Worm (Caenorhabditis elegans): ENCODE data around the gene ttll-5.

Gene ttll-5

ce11 chrV:11521448-11521847 is 12.6 kb downstream of the ttll-5 start, which contains the start of gene pafo-1 (continued):
- TF ChIP-seq ceh-32 (tag; optimal IDR thresholded peaks at IDR 0.05; ENCODE audit: poor library complexity) = peak; percentile 37
- no peak for TF ChIP-seq F26F4.8 (GFP tag; conservative IDR thresholded peaks at IDR 0.05)
- no peak for TF ChIP-seq ceh-62 (tag; optimal IDR thresholded peaks at IDR 0.05)
- TF ChIP-seq spr-3 (GFP tag; optimal IDR thresholded peaks at IDR 0.05) = peak; percentile 39
- TF ChIP-seq spr-1 (tag; optimal IDR thresholded peaks at IDR 0.05) = peak; percentile 67
- no peak for TF ChIP-seq snpc-1.2 (GFP tag; IDR thresholded peaks at IDR 0.05)
- no peak for TF ChIP-seq pqm-1 (tag; optimal IDR thresholded peaks at IDR 0.05)
- peak; percentile 46; the same call in 1 of the 2 replicates for TF ChIP-seq madf-9 (GFP tag; conservative IDR thresholded peaks at IDR 0.05)
- TF ChIP-seq gei-8 (GFP tag; optimal IDR thresholded peaks at IDR 0.05) = no peak
- TF ChIP-seq nhr-28 (tag; optimal IDR thresholded peaks at IDR 0.05) = peak; percentile 79
- peak; percentile 84 for TF ChIP-seq nhr-42 (GFP tag; IDR thresholded peaks at IDR 0.05)
- no peak for TF ChIP-seq zfp-2 (tag; optimal IDR thresholded peaks at IDR 0.05)
- no peak for TF ChIP-seq R02D3.7 (tag; optimal IDR thresholded peaks at IDR 0.05)
- TF ChIP-seq lim-7 (GFP tag; IDR thresholded peaks at IDR 0.05) = 0 out of 2 replicates have a peak, but pooled peaks have one; percentile 9
- no peak for TF ChIP-seq daf-8 (GFP tag; IDR thresholded peaks at IDR 0.05)
- no peak for TF ChIP-seq ceh-28 (tag; optimal IDR thresholded peaks at IDR 0.05)
- TF ChIP-seq nhr-41 (GFP tag; IDR thresholded peaks at IDR 0.05) = no peak
- no peak for TF ChIP-seq madf-5 (GFP tag; IDR thresholded peaks at IDR 0.05)
- no peak for TF ChIP-seq ceh-44 (GFP tag; IDR thresholded peaks at IDR 0.05)
- peak; percentile 66; the same call in 1 of the 2 replicates for TF ChIP-seq daf-19 (GFP tag; conservative IDR thresholded peaks at IDR 0.05)
- peak; percentile 86 for TF ChIP-seq duxl-1 (tag; optimal IDR thresholded peaks at IDR 0.05; ENCODE audit: poor library complexity)
- peak; percentile 47 for TF ChIP-seq mxl-3 (GFP tag; optimal IDR thresholded peaks at IDR 0.05)
- TF ChIP-seq lin-39 (tag; optimal IDR thresholded peaks at IDR 0.05) = no peak
- no peak for TF ChIP-seq Y5F2A.4 (GFP tag; optimal IDR thresholded peaks at IDR 0.05)

- TF ChIP-seq sdz-12 (GFP tag; optimal IDR thresholded peaks at IDR 0.05) = no peak
- 0 out of 2 replicates have a peak, but pooled peaks have one; percentile 32 for TF ChIP-seq hmg-1.1 (GFP tag; IDR thresholded peaks at IDR 0.05)
- no peak for TF ChIP-seq lin-15B (tag; optimal IDR thresholded peaks at IDR 0.05)
- TF ChIP-seq egl-43 (GFP tag; IDR thresholded peaks at IDR 0.05) = 0 out of 2 replicates have a peak, but pooled peaks have one; percentile 39
- no peak for TF ChIP-seq attf-4 (tag; optimal IDR thresholded peaks at IDR 0.05)
- TF ChIP-seq zfp-2 (tag; optimal IDR thresholded peaks at IDR 0.05) = no peak
- no peak for TF ChIP-seq ceh-32 (tag; optimal IDR thresholded peaks at IDR 0.05; ENCODE audit: poor library complexity)
- TF ChIP-seq R02D3.7 (tag; optimal IDR thresholded peaks at IDR 0.05) = no peak
- TF ChIP-seq mxl-3 (GFP tag; optimal IDR thresholded peaks at IDR 0.05) = peak; percentile 42
- TF ChIP-seq ceh-28 (tag; optimal IDR thresholded peaks at IDR 0.05) = no peak
- no peak for TF ChIP-seq lim-7 (GFP tag; IDR thresholded peaks at IDR 0.05)
- no peak for TF ChIP-seq zag-1 (tag; optimal IDR thresholded peaks at IDR 0.05)
- peak; percentile 38 for TF ChIP-seq set-16 (GFP tag; IDR thresholded peaks at IDR 0.05)
- no peak for TF ChIP-seq rbr-2 (tag; optimal IDR thresholded peaks at IDR 0.05)
- no peak for TF ChIP-seq ceh-82 (tag; optimal IDR thresholded peaks at IDR 0.05)
- TF ChIP-seq D1046.2 (GFP tag; IDR thresholded peaks at IDR 0.05) = 0 out of 2 replicates have a peak, but pooled peaks have one; percentile 32
These were observed 16.5 kb downstream of the ttll-5 start for ce11 chrV:11525338-11525737.

- TF ChIP-seq unc-62 (GFP tag; optimal IDR thresholded peaks at IDR 0.05 in 1 of 2) (peak in 1 of 2 experiments; percentile 91), unc-62 (tag; optimal IDR thresholded peaks at IDR 0.05) (no peak), aha-1 (tag) (no peak)
These were observed 18.1 kb downstream of the ttll-5 start for ce11 chrV:11526927-11527491.

- TF ChIP-seq lin-29 (GFP tag; IDR thresholded peaks at IDR 0.05) (no peak), F26F4.8 (GFP tag; conservative IDR thresholded peaks at IDR 0.05) (no peak), mes-2 (tag; optimal IDR thresholded peaks at IDR 0.05; ENCODE audit: poor library complexity, severe bottlenecking) (no peak), ztf-7 (tag; optimal IDR thresholded peaks at IDR 0.05) (no peak), hlh-11 (tag; optimal IDR thresholded peaks at IDR 0.05) (no peak), daf-8 (GFP tag; IDR thresholded peaks at IDR 0.05) (no peak), ZK337.2 (GFP tag; IDR thresholded peaks at IDR 0.05) (no peak), dmd-8 (GFP tag; IDR thresholded peaks at IDR 0.05) (no peak), fkh-10 (GFP tag; optimal IDR thresholded peaks at IDR 0.05) (no peak), madf-5 (GFP tag; IDR thresholded peaks at IDR 0.05) (no peak), unc-39 (tag; optimal IDR thresholded peaks at IDR 0.05) (no peak), fos-1 (tag; optimal IDR thresholded peaks at IDR 0.05) (no peak), lin-13 (GFP tag; optimal IDR thresholded peaks at IDR 0.05) (no peak), mep-1 (tag; optimal IDR thresholded peaks at IDR 0.05) (no peak)
These were observed 18.7 kb downstream of the ttll-5 start, which contains the start of gene ccch-1 for ce11 chrV:11527531-11527930. Gene ccch-1, plus strand, starts transcription at chrV:11527831.
